Worm (Caenorhabditis elegans) whole organism, L4/young adult: Measurements from ENCODE around the gene Y97E10AR.3.

ENCODE experiments used
- W03F9.2 ChIP-seq: fragments of 150-350 bp; optimal IDR thresholded peaks from 2 replicates; lab custom pipeline; 2014; ENCODE audit warnings: missing biosample characterization, missing genetic modification characterization
- dao-5 ChIP-seq: sonication (generic microtip); optimal IDR thresholded peaks from 2 replicates; lab custom pipeline; 2016; ENCODE audit warnings: missing genotype, missing genetic modification characterization, moderate library complexity, missing compliant biosample characterization
- him-1 ChIP-seq: sonication (generic microtip); optimal IDR thresholded peaks from 2 replicates; lab custom pipeline; 2016; ENCODE audit warnings: missing genotype, missing genetic modification reagents, missing genetic modification characterization, missing compliant biosample characterization

Y97E10AR.3 gene

ce11 chrV:8007460-8008292 lies at the start of gene Y97E10AR.3:
TSS of gene Y97E10AR.3 (minus strand) at chrV:8007510.
- TF ChIP-seq W03F9.2 (tag; lab: Kevin White, UChicago) (no peak), dao-5 (no peak), him-1 (no peak)

ce11 chrV:8055170-8055569 lies 47.9 kb upstream of the Y97E10AR.3 start:
- TF ChIP-seq dao-5 (no peak), W03F9.2 (tag; lab: Kevin White, UChicago) (no peak), him-1 (no peak)

ce11 chrV:8054130-8054529 lies 46.8 kb upstream of the Y97E10AR.3 start, which contains the start of gene ZC513.2:
TSS of gene ZC513.2 (plus strand) at chrV:8054430.
- no peak for TF ChIP-seq W03F9.2 (tag; lab: Kevin White, UChicago)
- no peak for TF ChIP-seq him-1
- no peak for TF ChIP-seq dao-5

- TF ChIP-seq W03F9.2 (tag; lab: Kevin White, UChicago) = no peak
These were observed 44.5 kb upstream of the Y97E10AR.3 start, which contains the start of gene sth-1 for ce11 chrV:8051851-8052250. TSS of gene sth-1 (plus strand) at chrV:8052151.

ce11 chrV:8050811-8051210 lies 43.5 kb upstream of the Y97E10AR.3 start, which contains the start of gene col-43:
TSS of gene col-43 (minus strand) at chrV:8050911.
- TF ChIP-seq W03F9.2 (tag; lab: Kevin White, UChicago) (no peak), him-1 (no peak), dao-5 (no peak)

- TF ChIP-seq W03F9.2 (tag; lab: Kevin White, UChicago) = no peak
- TF ChIP-seq dao-5 = no peak
- no peak for TF ChIP-seq him-1
These were observed 42.9 kb upstream of the Y97E10AR.3 start for ce11 chrV:8050059-8050677.

- TF ChIP-seq dao-5 (no peak), him-1 (no peak), W03F9.2 (tag; lab: Kevin White, UChicago) (no peak)
These were observed 39.4 kb upstream of the Y97E10AR.3 start, which contains the start of gene ZC513.3 for ce11 chrV:8046706-8047105. TSS of gene ZC513.3 (plus strand) at chrV:8047006.

- TF ChIP-seq him-1 (no peak), W03F9.2 (tag; lab: Kevin White, UChicago) (no peak), dao-5 (no peak)
These were observed 37.6 kb upstream of the Y97E10AR.3 start for ce11 chrV:8044957-8045356.

ce11 chrV:8043664-8044063 lies 36.4 kb upstream of the Y97E10AR.3 start:
- TF ChIP-seq dao-5 = no peak

- TF ChIP-seq W03F9.2 (tag; lab: Kevin White, UChicago) (no peak), dao-5 (no peak)
These were observed 34.1 kb upstream of the Y97E10AR.3 start for ce11 chrV:8041336-8041868.

ce11 chrV:8040247-8041084 lies 33.2 kb upstream of the Y97E10AR.3 start:
- no peak for TF ChIP-seq W03F9.2 (tag; lab: Kevin White, UChicago)

ce11 chrV:8039606-8040005 lies 32.3 kb upstream of the Y97E10AR.3 start:
- TF ChIP-seq W03F9.2 (tag; lab: Kevin White, UChicago) (no peak), dao-5 (no peak), him-1 (no peak)

ce11 chrV:8039085-8039525 lies 31.8 kb upstream of the Y97E10AR.3 start:
- TF ChIP-seq dao-5 = no peak
- TF ChIP-seq W03F9.2 (tag; lab: Kevin White, UChicago) = no peak
- TF ChIP-seq him-1 = no peak

- TF ChIP-seq W03F9.2 (tag; lab: Kevin White, UChicago) (no peak), dao-5 (no peak), him-1 (no peak)
These were observed 28.6 kb upstream of the Y97E10AR.3 start, which contains the start of gene ZC513.14 for ce11 chrV:8035947-8036346. TSS of gene ZC513.14 (minus strand) at chrV:8036047.
